Fruit fly (Drosophila melanogaster): ENCODE measurements around the gene Rab11.

Rab11 gene

dm6 chr3R:21065010-21065695, 46.1 kb upstream of the Rab11 start, which contains the start of gene AnxB9 (continued):
- TF ChIP-seq psq (GFP tag; optimal IDR thresholded peaks at IDR 0.05) (no peak), wek (GFP tag; optimal IDR thresholded peaks at IDR 0.05) (peak; percentile 70), ind (GFP tag; optimal IDR thresholded peaks at IDR 0.05) (no peak), ems (GFP tag; optimal IDR thresholded peaks at IDR 0.05) (no peak), CG17328 (GFP tag; IDR thresholded peaks at IDR 0.05) (peak; percentile 29; the same call in 1 of the 2 replicates), CG4730 (GFP tag; IDR thresholded peaks at IDR 0.05) (no peak), CG16813 (GFP tag; IDR thresholded peaks at IDR 0.05; ENCODE audit: partially characterized antibody) (no peak; the same call in 2 of the 3 replicates), Hey (tag; optimal IDR thresholded peaks at IDR 0.05) (no peak), nau (GFP tag; optimal IDR thresholded peaks at IDR 0.05) (peak; percentile 34), CG34422 (GFP tag; IDR thresholded peaks at IDR 0.05) (peak; percentile 54; the same call in 1 of the 3 replicates), org-1 (GFP tag; optimal IDR thresholded peaks at IDR 0.05) (no peak), Dip3 (GFP tag; optimal IDR thresholded peaks at IDR 0.05) (peak; percentile 1), prd (optimal IDR thresholded peaks at IDR 0.05) (no peak), prd (GFP tag; IDR thresholded peaks at IDR 0.05) (0 out of 3 replicates have a peak, but pooled peaks have one; percentile 11), PHDP (tag; optimal IDR thresholded peaks at IDR 0.05) (no peak), CG2116 (GFP tag; optimal IDR thresholded peaks at IDR 0.05) (no peak), CrebB (tag; optimal IDR thresholded peaks at IDR 0.05) (peak; percentile 50), Atf3 (GFP tag; optimal IDR thresholded peaks at IDR 0.05) (no peak), CG13123 (GFP tag; optimal IDR thresholded peaks at IDR 0.05) (no peak), CG14014 (GFP tag; IDR thresholded peaks at IDR 0.05) (peak; percentile 39; the same call in 1 of the 2 replicates), CG6689 (GFP tag; IDR thresholded peaks at IDR 0.05) (no peak), bowl (GFP tag; IDR thresholded peaks at IDR 0.05) (0 out of 2 replicates have a peak, but pooled peaks have one; percentile 23), ci (GFP tag; IDR thresholded peaks at IDR 0.05) (peak; percentile 77), tin (GFP tag; optimal IDR thresholded peaks at IDR 0.05) (no peak), CG9932 (GFP tag; IDR thresholded peaks at IDR 0.05) (peak; percentile 59), CG1233 (GFP tag; optimal IDR thresholded peaks at IDR 0.05) (no peak), E2f1 (GFP tag; IDR thresholded peaks at IDR 0.05) (peak; percentile 39; the same call in 1 of the 2 replicates), CG32532 (GFP tag; IDR thresholded peaks at IDR 0.05) (peak; percentile 59; the same call in 1 of the 2 replicates), CG18476 (GFP tag; optimal IDR thresholded peaks at IDR 0.05) (no peak), tx (GFP tag; optimal IDR thresholded peaks at IDR 0.05) (no peak), Stat92E (GFP tag; optimal IDR thresholded peaks at IDR 0.05) (peak in 1 of 3 experiments; percentile 37), Chrac-16 (GFP tag; optimal IDR thresholded peaks at IDR 0.05) (no peak), zen (tag; optimal IDR thresholded peaks at IDR 0.05) (no peak), bab2 (GFP tag; optimal IDR thresholded peaks at IDR 0.05) (no peak), CG3281 (GFP tag; optimal IDR thresholded peaks at IDR 0.05) (no peak), CG2120 (GFP tag; optimal IDR thresholded peaks at IDR 0.05) (no peak), seq (GFP tag; IDR thresholded peaks at IDR 0.05) (no peak), CG6272 (GFP tag; IDR thresholded peaks at IDR 0.05) (no peak), CG3065 (GFP tag; optimal IDR thresholded peaks at IDR 0.05) (no peak), CG18619 (GFP tag; optimal IDR thresholded peaks at IDR 0.05) (peak; percentile 6), unc-4 (GFP tag; IDR thresholded peaks at IDR 0.05; ENCODE audit: partially characterized antibody) (no peak; the same call in 1 of the 2 replicates), lbe (GFP tag; optimal IDR thresholded peaks at IDR 0.05) (peak; percentile 68), gcm2 (GFP tag; optimal IDR thresholded peaks at IDR 0.05) (no peak), CG10462 (GFP tag; optimal IDR thresholded peaks at IDR 0.05) (no peak), Hr51 (GFP tag; optimal IDR thresholded peaks at IDR 0.05) (no peak), sr (GFP tag; IDR thresholded peaks at IDR 0.05) (peak; percentile 34; the same call in 1 of the 3 replicates), unpg (GFP tag; optimal IDR thresholded peaks at IDR 0.05) (peak; percentile 28), sim (GFP tag; IDR thresholded peaks at IDR 0.05) (no peak), Xbp1 (GFP tag; optimal IDR thresholded peaks at IDR 0.05) (peak; percentile 5), pros (GFP tag; optimal IDR thresholded peaks at IDR 0.05) (no peak)

All from whole organism, embryonic.